Fruit fly (Drosophila melanogaster) whole organism: Measurements from ENCODE around the gene Rca1.

ENCODE experiments used
- Dll ChIP-seq: fragments of >200 bp; optimal IDR thresholded peaks from 2 replicates; lab custom pipeline; 2017
- usp ChIP-seq: fragments of >200 bp; optimal IDR thresholded peaks from 2 replicates; lab custom pipeline; 2017; ENCODE audit warnings: missing biosample characterization, missing genetic modification characterization, mixed read lengths

DNA sequence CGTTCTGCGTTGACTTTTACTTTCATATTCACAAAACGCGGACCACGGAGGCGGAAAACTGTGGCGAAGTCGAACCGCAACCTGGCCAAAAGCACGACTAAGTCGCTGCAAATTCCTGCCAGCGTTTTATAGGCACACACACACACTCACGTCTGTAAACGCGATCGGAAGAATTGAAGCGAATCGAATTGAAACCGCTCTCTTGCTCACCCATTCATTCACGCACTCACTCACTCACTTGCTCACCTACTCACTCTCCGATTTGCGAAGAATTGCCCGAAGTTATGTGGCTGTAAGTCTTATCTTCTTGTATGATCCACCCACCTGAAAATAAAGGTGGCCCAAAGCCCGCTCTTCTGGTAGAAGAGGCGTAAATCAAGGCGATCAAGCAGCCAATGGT, 18.2 kb downstream of the Rca1 start, which contains the start of gene Nha1:
- TF ChIP-seq usp (GFP tag; lab: Kevin White, UChicago) (no peak), Dll (lab: Kevin White, UChicago) (no peak)
